Comparison of ENCODE assay signal across 3 fruit fly cellular contexts in the genomic region with DNA sequence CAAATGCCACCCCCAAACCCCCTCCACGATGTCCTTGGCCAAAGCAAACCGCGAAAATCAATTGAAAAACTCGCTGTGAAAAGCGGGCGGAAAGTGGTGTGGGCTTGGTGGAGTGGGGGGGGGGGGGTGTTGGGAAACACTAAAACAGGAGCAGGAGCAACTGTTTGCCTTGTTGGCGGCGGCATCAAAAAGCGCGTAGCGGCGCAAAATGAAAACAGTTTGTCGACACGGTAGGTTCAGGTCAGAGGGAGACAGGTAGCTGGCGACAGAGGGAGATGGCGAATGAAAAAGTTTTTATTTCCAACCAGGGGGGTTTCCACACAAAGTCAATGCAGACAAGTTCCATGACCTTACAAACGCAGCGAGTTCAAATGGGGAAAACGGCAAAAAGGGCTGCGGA.
TF ChIP-seq lines count a peak whose summit lies in the region.

No protein-coding gene starts in this region.

- TF ChIP-seq CTCF in whole organism, embryonic (GFP tag; optimal IDR thresholded peaks at IDR 0.05; lab: Kevin White, UChicago) = no peak

TF ChIP-seq in whole organism, embryonic, 481 proteins besides CTCF, POLR2A, EP300 and RAD21:
- TF ChIP-seq onecut (GFP tag; IDR thresholded peaks at IDR 0.05; lab: Robert Waterston, UW) (peak; percentile 36; the same call in 1 of the 2 replicates), CG13775 (GFP tag; optimal IDR thresholded peaks at IDR 0.05; lab: Kevin White, UChicago) (no peak), crol (GFP tag; IDR thresholded peaks at IDR 0.05; lab: Robert Waterston, UW) (peak; percentile 76), Ptx1 (GFP tag; IDR thresholded peaks at IDR 0.05; lab: Robert Waterston, UW) (no peak), Nf-YB (GFP tag; optimal IDR thresholded peaks at IDR 0.05; lab: Kevin White, UChicago) (no peak), CG13424 (tag; optimal IDR thresholded peaks at IDR 0.05; lab: Kevin White, UChicago) (no peak), dpn (GFP tag; optimal IDR thresholded peaks at IDR 0.05; lab: Kevin White, UChicago) (no peak), CG1233 (GFP tag; optimal IDR thresholded peaks at IDR 0.05; lab: Kevin White, UChicago) (no peak), CG14667 (GFP tag; IDR thresholded peaks at IDR 0.05; lab: Robert Waterston, UW) (no peak), Doc2 (GFP tag; IDR thresholded peaks at IDR 0.05; lab: Robert Waterston, UW) (no peak), CG7786 (GFP tag; optimal IDR thresholded peaks at IDR 0.05; lab: Kevin White, UChicago) (no peak), CG1832 (GFP tag; optimal IDR thresholded peaks at IDR 0.05; lab: Kevin White, UChicago) (peak; percentile 55), CG8944 (GFP tag; optimal IDR thresholded peaks at IDR 0.05; lab: Kevin White, UChicago) (no peak), Dek (tag; optimal IDR thresholded peaks at IDR 0.05; lab: Kevin White, UChicago) (no peak), E2f1 (GFP tag; IDR thresholded peaks at IDR 0.05; lab: Robert Waterston, UW) (no peak), CG5953 (GFP tag; IDR thresholded peaks at IDR 0.05; lab: Robert Waterston, UW) (peak; percentile 24; the same call in 1 of the 2 replicates), PHDP (tag; optimal IDR thresholded peaks at IDR 0.05; lab: Kevin White, UChicago) (no peak), CG6683 (GFP tag; optimal IDR thresholded peaks at IDR 0.05; lab: Kevin White, UChicago) (no peak), ems (GFP tag; optimal IDR thresholded peaks at IDR 0.05; lab: Kevin White, UChicago) (no peak), nom (GFP tag; optimal IDR thresholded peaks at IDR 0.05; lab: Kevin White, UChicago) (no peak), CG4328 (GFP tag; optimal IDR thresholded peaks at IDR 0.05; lab: Kevin White, UChicago) (no peak), H15 (GFP tag; IDR thresholded peaks at IDR 0.05; lab: Robert Waterston, UW) (no peak), CG16813 (GFP tag; IDR thresholded peaks at IDR 0.05; lab: Robert Waterston, UW; ENCODE audit: partially characterized antibody) (no peak)

TF ChIP-seq in whole organism, pupa, 21 proteins besides CTCF, POLR2A, EP300 and RAD21:
- TF ChIP-seq CG14655 (GFP tag; optimal IDR thresholded peaks at IDR 0.05; lab: Kevin White, UChicago) = no peak
- TF ChIP-seq CG13204 (GFP tag; optimal IDR thresholded peaks at IDR 0.05; lab: Kevin White, UChicago) = peak; percentile 7
- no peak for TF ChIP-seq CG9948 (tag; optimal IDR thresholded peaks at IDR 0.05; lab: Kevin White, UChicago)
- no peak for TF ChIP-seq gl (tag; optimal IDR thresholded peaks at IDR 0.05; lab: Kevin White, UChicago)
- TF ChIP-seq CG15710 (tag; optimal IDR thresholded peaks at IDR 0.05; lab: Kevin White, UChicago) = no peak
- no peak for TF ChIP-seq Pif1B (GFP tag; optimal IDR thresholded peaks at IDR 0.05; lab: Kevin White, UChicago)
- TF ChIP-seq CG34367 (tag; optimal IDR thresholded peaks at IDR 0.05; lab: Kevin White, UChicago) = no peak
- no peak for TF ChIP-seq CG12605 (GFP tag; IDR thresholded peaks at IDR 0.05; lab: Robert Waterston, UW)
- TF ChIP-seq Pif1A (GFP tag; optimal IDR thresholded peaks at IDR 0.05; lab: Kevin White, UChicago) = no peak
- no peak for TF ChIP-seq CG17806 (tag; optimal IDR thresholded peaks at IDR 0.05; lab: Kevin White, UChicago)
- TF ChIP-seq EcR (GFP tag; optimal IDR thresholded peaks at IDR 0.05; lab: Kevin White, UChicago) = peak; percentile 49
- no peak for TF ChIP-seq D1 (tag; optimal IDR thresholded peaks at IDR 0.05; lab: Kevin White, UChicago)
- TF ChIP-seq rn (GFP tag; IDR thresholded peaks at IDR 0.05; lab: Robert Waterston, UW) = no peak
- TF ChIP-seq CG4496 (GFP tag; IDR thresholded peaks at IDR 0.05; lab: Robert Waterston, UW) = no peak

TF ChIP-seq in whole organism, wandering third instar larva, 38 proteins besides CTCF, POLR2A, EP300 and RAD21:
- peak; percentile 58 for TF ChIP-seq Dfd (GFP tag; optimal IDR thresholded peaks at IDR 0.05; lab: Kevin White, UChicago)
- no peak for TF ChIP-seq fru (GFP tag; optimal IDR thresholded peaks at IDR 0.05; lab: Kevin White, UChicago)
- TF ChIP-seq Rel (GFP tag; optimal IDR thresholded peaks at IDR 0.05; lab: Kevin White, UChicago) = no peak
- TF ChIP-seq Rel (tag; optimal IDR thresholded peaks at IDR 0.05; lab: Kevin White, UChicago) = peak; percentile 8
